Worm (Caenorhabditis elegans): Measurements from ENCODE around the gene BE0003N10.6.

Gene BE0003N10.6

DNA sequence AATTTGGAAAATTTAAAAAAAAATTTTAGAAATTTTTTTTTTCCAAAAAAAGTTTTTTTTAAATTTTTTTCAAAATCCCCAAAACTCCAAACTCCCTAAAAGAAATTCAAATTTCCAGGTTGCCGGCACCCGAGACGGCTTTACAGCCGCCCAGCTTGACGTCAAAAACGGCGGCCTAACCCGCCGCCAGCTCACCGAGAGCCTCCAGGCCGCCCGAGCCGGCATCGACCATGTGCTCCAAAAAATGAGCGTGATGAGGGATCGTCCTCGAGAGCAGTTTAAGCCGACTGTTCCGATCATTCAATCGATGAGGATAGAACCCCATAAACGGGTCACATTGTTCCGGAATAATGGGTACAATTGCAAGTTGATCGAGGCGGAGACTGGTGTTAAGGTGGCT lies 16.1 kb downstream of the BE0003N10.6 start:
- TF ChIP-seq him-1 (tag; optimal IDR thresholded peaks at IDR 0.05) (no peak), dao-5 (tag; optimal IDR thresholded peaks at IDR 0.05) (no peak), W03F9.2 (tag; optimal IDR thresholded peaks at IDR 0.05) (no peak)

DNA sequence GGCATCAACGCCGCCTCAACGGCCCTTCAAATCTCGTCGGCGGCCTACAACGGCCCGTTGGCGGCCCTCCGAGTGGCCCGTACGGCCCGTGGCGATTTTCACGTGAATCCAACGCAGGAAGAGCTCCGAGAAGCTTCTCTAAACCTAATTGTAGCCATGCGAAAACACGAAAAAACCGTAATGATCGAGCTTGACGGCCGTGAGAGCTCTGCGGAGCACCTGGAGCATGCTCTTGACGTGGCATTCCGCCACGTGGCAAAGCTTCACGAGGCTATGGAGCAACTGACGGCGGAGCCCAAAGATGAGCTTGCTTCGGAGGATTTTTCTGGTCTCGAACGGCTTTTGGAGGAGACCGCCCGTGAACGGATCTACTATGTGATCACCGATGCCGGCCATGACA lies 19.8 kb downstream of the BE0003N10.6 start:
- TF ChIP-seq W03F9.2 (tag; optimal IDR thresholded peaks at IDR 0.05) (no peak), him-1 (tag; optimal IDR thresholded peaks at IDR 0.05) (no peak), dao-5 (tag; optimal IDR thresholded peaks at IDR 0.05) (no peak)

DNA sequence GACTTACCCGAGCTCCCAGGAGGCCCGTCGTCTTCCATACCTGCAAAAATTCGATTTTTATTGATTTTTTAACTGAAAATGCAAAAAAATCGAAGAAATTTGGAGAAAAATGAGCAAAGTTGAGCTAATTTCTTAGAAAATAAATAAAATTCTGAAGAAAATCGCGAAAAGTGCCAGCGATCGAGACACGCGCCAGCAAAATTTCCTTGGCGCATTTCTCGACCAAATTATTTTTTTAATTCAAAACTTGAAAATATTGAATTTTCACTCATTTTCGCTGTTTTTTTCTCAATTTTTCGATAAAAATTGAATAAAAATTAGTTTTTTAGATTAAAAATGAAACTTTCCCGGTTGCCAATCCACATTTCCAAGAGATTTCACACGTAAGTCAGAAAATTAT lies 22.7 kb downstream of the BE0003N10.6 start, which contains the start of the genes chin-1 and BE0003N10.1:
TSS of gene chin-1 (minus strand) at position 40 of the 400 bp plus-strand sequence.
TSS of gene BE0003N10.1 (plus strand) at position 320 of the 400 bp plus-strand sequence.
- no peak for TF ChIP-seq dao-5 (tag; optimal IDR thresholded peaks at IDR 0.05)
- peak; percentile 45 for TF ChIP-seq W03F9.2 (tag; optimal IDR thresholded peaks at IDR 0.05)
- no peak for TF ChIP-seq him-1 (tag; optimal IDR thresholded peaks at IDR 0.05)

DNA sequence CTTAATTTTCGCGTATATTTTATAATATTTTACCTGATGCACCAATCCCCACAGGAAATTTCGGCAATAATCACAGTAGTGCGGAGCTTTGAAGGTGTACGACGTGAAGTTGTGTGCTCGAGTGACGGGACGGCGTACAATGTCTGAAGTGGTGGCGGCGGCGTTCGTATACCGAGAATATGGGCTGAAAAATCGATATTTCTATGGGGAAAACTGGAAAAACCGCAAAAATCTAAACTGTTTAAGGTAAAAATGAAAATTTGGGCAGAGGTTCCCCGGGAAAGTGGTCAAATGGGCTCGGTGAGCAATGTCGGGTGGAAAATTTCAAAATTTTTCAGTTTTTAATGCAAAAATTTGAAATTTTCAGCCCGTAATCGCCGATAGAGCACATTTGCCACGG lies 25.0 kb downstream of the BE0003N10.6 start:
- no peak for TF ChIP-seq him-1 (tag; optimal IDR thresholded peaks at IDR 0.05)
- TF ChIP-seq W03F9.2 (tag; optimal IDR thresholded peaks at IDR 0.05), result no peak
- no peak for TF ChIP-seq dao-5 (tag; optimal IDR thresholded peaks at IDR 0.05)

DNA sequence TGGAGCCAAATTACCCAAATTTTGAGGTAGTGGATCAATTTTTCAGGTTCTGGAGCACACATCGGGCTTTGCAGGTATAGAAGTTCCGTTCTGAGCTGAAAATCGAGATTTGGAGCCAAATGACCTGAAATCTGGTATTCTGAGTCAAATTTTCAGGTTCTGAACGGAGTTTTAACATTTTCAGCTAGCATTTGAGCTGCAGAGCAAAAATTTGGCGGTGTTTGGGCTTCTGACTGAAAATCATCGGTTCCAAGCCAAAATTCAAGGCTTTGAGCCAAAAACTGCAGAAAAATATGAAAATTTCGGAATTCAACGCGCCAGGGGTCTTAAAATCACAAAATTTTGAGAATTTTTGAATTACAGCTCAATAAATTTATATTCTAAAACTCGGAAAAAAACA lies 28.9 kb downstream of the BE0003N10.6 start, which contains the start of the genes clc-26 and E_BE45912.2:
TSS of gene clc-26 (minus strand) at position 101 of the 400 bp plus-strand sequence.
TSS of gene E_BE45912.2 (minus strand) at position 139 of the 400 bp plus-strand sequence.
- TF ChIP-seq W03F9.2 (tag; optimal IDR thresholded peaks at IDR 0.05) (no peak), dao-5 (tag; optimal IDR thresholded peaks at IDR 0.05) (no peak), him-1 (tag; optimal IDR thresholded peaks at IDR 0.05) (no peak)

DNA sequence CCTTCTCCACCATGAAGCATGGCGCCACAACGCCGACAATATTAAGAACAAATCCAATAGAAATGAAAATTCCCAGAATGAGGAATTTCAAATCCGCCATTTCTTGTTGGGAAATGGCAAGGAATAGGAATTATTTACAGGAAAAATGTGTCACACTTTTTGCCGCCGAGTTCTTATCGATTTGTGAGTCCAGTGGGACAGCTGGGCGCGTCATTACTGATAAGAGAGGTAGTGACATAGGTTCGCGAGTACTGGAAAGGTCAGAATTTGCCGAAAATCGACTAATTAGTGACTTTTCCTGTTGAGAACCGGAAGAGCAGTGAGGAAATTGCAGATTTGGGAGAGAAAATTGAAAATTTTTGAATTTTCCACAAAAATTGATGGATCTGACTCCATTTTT lies 31.6 kb downstream of the BE0003N10.6 start:
- TF ChIP-seq W03F9.2 (tag; optimal IDR thresholded peaks at IDR 0.05) (no peak), dao-5 (tag; optimal IDR thresholded peaks at IDR 0.05) (no peak), him-1 (tag; optimal IDR thresholded peaks at IDR 0.05) (no peak)

DNA sequence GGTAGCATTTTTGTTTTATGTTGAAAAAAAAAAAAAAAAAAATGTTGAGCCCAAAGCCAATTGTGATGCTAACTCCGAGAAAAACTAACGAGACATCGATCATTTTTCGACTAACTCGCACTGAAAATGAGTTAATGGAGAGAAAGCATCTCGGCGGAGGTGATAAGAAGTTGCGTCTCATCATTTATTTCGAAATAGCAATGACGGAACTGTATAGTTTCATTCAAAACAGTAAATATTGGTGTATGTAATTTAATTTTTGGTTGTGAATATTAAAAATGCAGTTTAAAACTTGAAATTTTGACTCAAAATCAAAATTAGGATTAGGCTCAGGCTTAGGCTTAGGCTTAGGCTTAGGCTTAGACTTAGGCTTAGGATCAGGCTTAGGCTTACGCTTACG lies 33.6 kb downstream of the BE0003N10.6 start, which contains the start of gene clc-25:
TSS of gene clc-25 (minus strand) at position 101 of the 400 bp plus-strand sequence.
- TF ChIP-seq dao-5 (tag; optimal IDR thresholded peaks at IDR 0.05) (no peak), him-1 (tag; optimal IDR thresholded peaks at IDR 0.05) (no peak), W03F9.2 (tag; optimal IDR thresholded peaks at IDR 0.05) (no peak)

DNA sequence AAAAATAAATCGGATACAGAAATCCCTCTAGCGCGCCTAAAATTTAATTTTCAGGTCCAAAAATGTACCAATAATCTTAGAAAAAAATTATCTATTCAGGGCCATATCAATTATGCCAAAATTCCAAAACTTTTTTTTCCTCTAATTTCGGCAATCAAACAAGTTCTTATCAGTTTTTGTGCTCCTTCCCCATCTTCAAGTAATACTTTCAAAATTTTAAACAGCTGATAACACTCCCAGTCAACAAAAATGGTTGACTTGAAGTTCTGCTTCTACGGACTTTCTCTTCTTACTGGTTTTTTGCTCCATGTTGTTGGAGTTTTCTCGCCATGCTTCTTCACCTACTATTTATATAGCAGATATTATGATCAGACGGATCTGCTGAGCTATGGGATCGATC lies 39.1 kb downstream of the BE0003N10.6 start, which contains the start of gene clc-23:
TSS of gene clc-23 (plus strand) at position 223 of the 400 bp plus-strand sequence.
- TF ChIP-seq dao-5 (tag; optimal IDR thresholded peaks at IDR 0.05), result no peak

DNA sequence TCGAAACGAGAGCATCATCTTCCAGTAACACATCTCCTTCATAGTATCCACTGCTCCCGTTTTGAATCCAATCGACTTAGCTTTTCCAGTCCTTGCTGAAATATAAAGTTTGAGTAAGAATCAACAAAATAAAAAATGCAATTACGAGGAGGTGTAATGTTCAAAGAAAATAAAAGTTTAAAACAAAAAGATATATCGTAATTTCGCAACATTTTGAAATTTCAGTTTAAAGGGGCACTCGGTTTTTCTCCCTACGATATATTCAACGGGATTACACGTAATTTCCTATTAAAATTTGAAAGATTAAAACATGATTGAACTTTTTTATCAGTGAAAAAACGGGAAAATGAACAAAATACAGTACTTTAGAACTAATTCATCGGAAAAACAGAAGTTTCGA lies 43.8 kb downstream of the BE0003N10.6 start, which contains the start of gene Y34F4.3:
TSS of gene Y34F4.3 (minus strand) at position 101 of the 400 bp plus-strand sequence.
- no peak for TF ChIP-seq dao-5 (tag; optimal IDR thresholded peaks at IDR 0.05)
- no peak for TF ChIP-seq W03F9.2 (tag; optimal IDR thresholded peaks at IDR 0.05)
- no peak for TF ChIP-seq him-1 (tag; optimal IDR thresholded peaks at IDR 0.05)

DNA sequence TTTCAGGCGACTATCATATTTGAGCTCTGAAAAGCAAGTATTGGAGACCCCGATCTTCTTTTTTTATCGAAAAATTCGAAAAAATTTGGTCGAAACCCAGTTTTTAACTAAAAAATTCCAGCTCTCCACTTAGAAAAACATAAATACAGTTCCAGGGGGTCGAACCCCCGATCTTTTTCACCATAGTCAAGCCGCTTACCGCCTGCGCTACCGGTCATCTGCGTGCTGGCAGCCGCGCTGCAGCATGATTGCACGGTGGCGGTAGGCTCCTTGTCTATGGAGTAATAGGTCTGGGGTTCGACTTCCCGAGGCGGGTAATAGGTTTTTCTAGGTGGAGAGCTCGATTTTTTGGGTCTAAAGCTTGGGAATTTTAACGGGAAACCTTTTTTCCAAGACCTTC lies 50.1 kb downstream of the BE0003N10.6 start, which contains the start of gene clc-24:
TSS of gene clc-24 (plus strand) at position 263 of the 400 bp plus-strand sequence.
- no peak for TF ChIP-seq dao-5 (tag; optimal IDR thresholded peaks at IDR 0.05)
- no peak for TF ChIP-seq him-1 (tag; optimal IDR thresholded peaks at IDR 0.05)
- TF ChIP-seq W03F9.2 (tag; optimal IDR thresholded peaks at IDR 0.05), result no peak

DNA sequence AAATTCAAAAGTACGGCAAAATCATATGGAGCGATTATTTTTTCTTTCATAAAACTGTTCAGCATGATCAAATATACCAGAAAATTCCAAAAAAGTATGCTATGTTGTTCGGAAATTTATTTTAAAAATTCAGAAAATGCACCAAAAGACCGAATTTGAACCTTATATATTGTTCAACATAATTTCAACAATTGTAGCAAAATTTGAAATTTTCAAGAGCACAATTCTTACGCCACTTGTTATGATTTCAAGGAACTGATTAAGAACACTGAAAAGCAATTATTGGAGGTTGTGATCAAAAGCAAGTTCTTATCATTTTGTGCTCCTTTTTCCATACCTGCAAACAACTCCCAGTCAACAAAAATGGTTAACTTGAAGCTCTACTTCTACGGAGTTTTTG lies 51.8 kb downstream of the BE0003N10.6 start, which contains the start of gene clc-27:
TSS of gene clc-27 (plus strand) at position 301 of the 400 bp plus-strand sequence.
- TF ChIP-seq dao-5 (tag; optimal IDR thresholded peaks at IDR 0.05) (no peak), W03F9.2 (tag; optimal IDR thresholded peaks at IDR 0.05) (no peak), him-1 (tag; optimal IDR thresholded peaks at IDR 0.05) (no peak)

DNA sequence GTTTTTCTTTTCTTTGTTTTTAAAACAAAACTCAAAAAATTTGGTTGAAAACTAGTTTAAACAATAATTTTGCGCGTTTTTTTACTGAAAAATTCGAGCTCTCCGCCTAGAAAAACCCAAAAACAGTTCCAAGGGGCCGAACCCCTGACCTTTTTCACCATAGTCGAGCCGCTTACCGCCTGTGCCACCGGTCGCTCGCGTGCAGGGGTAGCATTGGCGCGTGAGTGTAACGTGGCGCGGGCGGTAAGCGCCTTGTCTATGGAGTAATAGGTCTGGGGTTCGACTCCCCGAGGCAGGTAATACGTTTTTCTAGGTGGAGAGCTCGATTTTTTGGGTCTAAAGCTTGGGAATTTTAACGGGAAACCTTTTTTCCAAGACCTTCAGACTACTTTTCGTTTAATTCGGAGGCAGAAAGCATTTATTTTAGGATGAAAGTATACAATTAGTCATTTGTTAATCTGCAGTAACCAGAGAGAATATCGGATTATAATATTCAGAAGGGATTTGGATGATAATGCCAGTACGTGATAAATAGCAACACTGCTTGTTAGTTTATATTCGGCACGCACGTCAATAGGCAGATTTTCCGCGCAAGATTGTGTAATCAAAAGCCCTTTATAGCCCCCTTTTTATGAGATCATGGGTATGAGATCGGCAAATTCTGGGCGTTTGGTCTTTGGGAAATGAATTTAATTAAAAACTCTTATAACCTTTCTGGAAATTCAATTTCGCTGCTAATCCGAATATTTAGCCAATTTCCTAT lies 52.5 kb downstream of the BE0003N10.6 start:
- TF ChIP-seq him-1 (tag; optimal IDR thresholded peaks at IDR 0.05) (no peak), dao-5 (tag; optimal IDR thresholded peaks at IDR 0.05) (no peak), W03F9.2 (tag; optimal IDR thresholded peaks at IDR 0.05) (no peak)
